Worm (Caenorhabditis elegans) whole organism, young adult: ENCODE results near the gene col-118.

Experiments used
- B0336.3 ChIP-seq: fragments of 200-800 bp; sonication (Bioruptor generic); IDR thresholded peaks from 2 replicates; pipeline ENCODE4 v1.3.6; 2022; ENCODE audit warnings: missing genetic modification characterization, missing compliant biosample characterization
- C06A6.2 ChIP-seq: fragments of 200-800 bp; sonication (Bioruptor generic); conservative IDR thresholded peaks from 2 replicates; pipeline ENCODE4 v1.3.6; 2022; ENCODE audit warnings: missing genetic modification characterization, missing compliant biosample characterization
- F52B5.7 ChIP-seq: sonication (generic microtip); optimal IDR thresholded peaks from 2 replicates; lab custom pipeline; 2016; ENCODE audit warnings: mild to moderate bottlenecking, missing genetic modification characterization, missing compliant biosample characterization
- Y53F4B.3 ChIP-seq: fragments of 200-800 bp; sonication (Bioruptor generic); IDR thresholded peaks from 2 replicates; pipeline ENCODE4 v1.3.6; 2022; ENCODE audit warnings: missing genetic modification reagents, missing genetic modification characterization, missing compliant biosample characterization
- aptf-3 ChIP-seq: fragments of 200-800 bp; sonication (Bioruptor generic); IDR thresholded peaks from 2 replicates; pipeline ENCODE4 v1.3.6; 2022; ENCODE audit warnings: missing genetic modification characterization, missing compliant biosample characterization
- ceh-40 ChIP-seq: fragments of 200-800 bp; sonication (Bioruptor generic); IDR thresholded peaks from 2 replicates; pipeline ENCODE4 v1.3.6; 2022; ENCODE audit warnings: missing genetic modification characterization, missing compliant biosample characterization
- hlh-26 ChIP-seq: fragments of 200-800 bp; sonication (Bioruptor generic); conservative IDR thresholded peaks from 2 replicates; pipeline ENCODE4 v1.3.6; 2022; ENCODE audit warnings: missing genetic modification reagents, missing genetic modification characterization, missing compliant biosample characterization
- nfya-2 ChIP-seq: fragments of 200-800 bp; sonication (Bioruptor generic); IDR thresholded peaks from 2 replicates; pipeline ENCODE4 v1.3.6; 2022; ENCODE audit warnings: missing genetic modification reagents, missing genetic modification characterization, missing compliant biosample characterization
- nhr-120 ChIP-seq: fragments of 200-800 bp; sonication (Bioruptor generic); IDR thresholded peaks from 2 replicates; pipeline ENCODE4 v1.3.6; 2022; ENCODE audit warnings: missing genetic modification characterization, missing compliant biosample characterization
- rcor-1 ChIP-seq: fragments of 200-800 bp; sonication (Bioruptor generic); IDR thresholded peaks from 2 replicates; pipeline ENCODE4 v1.3.6; 2022; ENCODE audit warnings: missing genetic modification reagents, missing genetic modification characterization, missing compliant biosample characterization
- unc-130 ChIP-seq: sonication (generic microtip); optimal IDR thresholded peaks from 2 replicates; lab custom pipeline; 2016; ENCODE audit warnings: missing genetic modification reagents, missing genetic modification characterization, missing compliant biosample characterization

DNA sequence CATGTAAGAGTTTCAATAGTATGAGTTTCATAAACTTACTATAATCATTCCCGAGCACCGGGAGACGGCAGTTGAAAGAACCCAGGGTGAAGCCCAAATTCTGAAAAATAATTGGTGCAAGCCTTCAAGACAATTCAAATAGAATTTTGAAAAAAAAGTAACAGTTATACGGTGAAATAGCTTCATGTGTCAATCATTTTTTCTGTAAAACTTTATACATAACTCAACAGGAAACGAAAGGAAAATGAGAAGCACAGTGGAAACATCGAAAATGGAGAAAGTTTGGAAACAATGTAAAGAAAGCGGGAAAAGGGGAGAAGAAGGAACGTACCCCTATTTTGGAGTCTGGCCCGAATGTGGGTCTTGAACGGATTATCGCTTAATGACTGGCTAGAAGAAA is 24.9 kb downstream of the col-118 start, which contains the start of gene C09G9.3:
- TF ChIP-seq rcor-1 (GFP tag; lab: Robert Waterston, UW): no peak
- TF ChIP-seq unc-130 (GFP tag; lab: Kevin White, UChicago): no peak
- TF ChIP-seq Y53F4B.3 (GFP tag; lab: Robert Waterston, UW): no peak
- no peak for TF ChIP-seq C06A6.2 (GFP tag; lab: Robert Waterston, UW)
- TF ChIP-seq hlh-26 (GFP tag; lab: Robert Waterston, UW): no peak
- no peak for TF ChIP-seq nfya-2 (GFP tag; lab: Robert Waterston, UW)
- no peak for TF ChIP-seq B0336.3 (GFP tag; lab: Robert Waterston, UW)
- no peak for TF ChIP-seq F52B5.7 (tag; lab: Kevin White, UChicago)
- TF ChIP-seq nhr-120: no peak
- TF ChIP-seq ceh-40 (GFP tag; lab: Robert Waterston, UW): no peak
- no peak for TF ChIP-seq aptf-3
